Worm (Caenorhabditis elegans) whole organism, L3 larva: Measurements from ENCODE around the gene srw-57.
A peak's percentile ranks its signal among the peaks of the same experiment; 100 is the strongest.

Experiments used
- R02D3.7 ChIP-seq: fragments of 150-350 bp; optimal IDR thresholded peaks from 2 replicates; lab custom pipeline; 2014; ENCODE audit warnings: missing biosample characterization, missing genetic modification characterization
- ZK546.5 ChIP-seq: sonication (generic microtip); optimal IDR thresholded peaks from 2 replicates; lab custom pipeline; 2017; ENCODE audit warnings: missing biosample characterization, missing genetic modification characterization
- aly-2 ChIP-seq: fragments of 150-350 bp; optimal IDR thresholded peaks from 2 replicates; lab custom pipeline; 2014; ENCODE audit warnings: missing biosample characterization, missing genetic modification characterization
- ama-1 ChIP-seq: fragments of 150-350 bp; optimal IDR thresholded peaks from 2 replicates; lab custom pipeline; 2018
- ceh-16 ChIP-seq: sonication (generic microtip); optimal IDR thresholded peaks from 2 replicates; lab custom pipeline; 2017; ENCODE audit warnings: missing biosample characterization, missing genetic modification characterization
- ceh-28 ChIP-seq: fragments of 150-350 bp; optimal IDR thresholded peaks from 2 replicates; lab custom pipeline; 2014; ENCODE audit warnings: missing biosample characterization, missing genetic modification reagents, missing genetic modification characterization
- ceh-82 ChIP-seq: fragments of 150-350 bp; optimal IDR thresholded peaks from 2 replicates; lab custom pipeline; 2014; ENCODE audit warnings: missing biosample characterization, missing genetic modification characterization
- ceh-9 ChIP-seq: sonication (generic microtip); optimal IDR thresholded peaks from 2 replicates; lab custom pipeline; 2018; ENCODE audit warnings: missing biosample characterization, missing genetic modification characterization
- daf-12 ChIP-seq: fragments of 150-350 bp; optimal IDR thresholded peaks from 2 replicates; lab custom pipeline; 2014; ENCODE audit warnings: missing biosample characterization, missing genetic modification reagents, missing genetic modification characterization
- egl-27 ChIP-seq: sonication (generic microtip); optimal IDR thresholded peaks from 4 replicates; lab custom pipeline; 2017; ENCODE audit warnings: missing biosample characterization, missing genetic modification reagents, missing genetic modification characterization
- egl-5 ChIP-seq: fragments of 150-350 bp; optimal IDR thresholded peaks from 2 replicates; lab custom pipeline; 2017; ENCODE audit warnings: missing biosample characterization, missing genetic modification reagents, missing genetic modification characterization, inconsistent platforms
- elt-1 ChIP-seq: fragments of 150-350 bp; optimal IDR thresholded peaks from 2 replicates; lab custom pipeline; 2014; ENCODE audit warnings: missing biosample characterization, missing genetic modification characterization
- elt-2 ChIP-seq: sonication (generic microtip); optimal IDR thresholded peaks from 2 replicates; lab custom pipeline; 2016; ENCODE audit warnings: missing genetic modification reagents, mild to moderate bottlenecking, missing genetic modification characterization, missing compliant biosample characterization
- elt-3 ChIP-seq, 3 experiments: fragments of 150-350 bp in 1 of 3; sonication (generic microtip) in 2 of 3; optimal IDR thresholded peaks; 2 replicates in 2 of 3; 4 replicates in 1 of 3; lab custom pipeline; 2014 to 2017; ENCODE audit warnings: missing biosample characterization in 3 of 3, missing genetic modification characterization in 3 of 3
- eor-1 ChIP-seq, 2 experiments: fragments of 150-350 bp; optimal IDR thresholded peaks; 2 replicates each; lab custom pipeline; 2014 to 2018; ENCODE audit warnings: missing biosample characterization in 2 of 2, missing genetic modification characterization in 2 of 2
- fkh-10 ChIP-seq: sonication (generic microtip); optimal IDR thresholded peaks from 2 replicates; lab custom pipeline; 2017; ENCODE audit warnings: missing biosample characterization, missing genetic modification reagents, missing genetic modification characterization
- fkh-2 ChIP-seq: fragments of 150-350 bp; optimal IDR thresholded peaks from 2 replicates; lab custom pipeline; 2014; ENCODE audit warnings: missing biosample characterization, missing genetic modification reagents, missing genetic modification characterization
- fos-1 ChIP-seq: fragments of 150-350 bp; optimal IDR thresholded peaks from 2 replicates; lab custom pipeline; 2014; ENCODE audit warnings: missing biosample characterization, missing genetic modification characterization
- jun-1 ChIP-seq: fragments of 150-350 bp; optimal IDR thresholded peaks from 2 replicates; lab custom pipeline; 2014; ENCODE audit warnings: missing biosample characterization, missing genetic modification reagents, missing genetic modification characterization
- lin-15B ChIP-seq: fragments of 150-350 bp; optimal IDR thresholded peaks from 2 replicates; lab custom pipeline; 2014; ENCODE audit warnings: missing biosample characterization, missing genetic modification characterization
- lin-39 ChIP-seq: fragments of 150-350 bp; optimal IDR thresholded peaks from 2 replicates; lab custom pipeline; 2018; ENCODE audit warnings: missing biosample characterization, missing genetic modification reagents, missing genetic modification characterization
- lsy-12 ChIP-seq: sonication (generic microtip); optimal IDR thresholded peaks from 2 replicates; lab custom pipeline; 2016; ENCODE audit warnings: mild to moderate bottlenecking, missing genetic modification characterization, missing compliant biosample characterization
- mdl-1 ChIP-seq: fragments of 150-350 bp; optimal IDR thresholded peaks from 2 replicates; lab custom pipeline; 2014; ENCODE audit warnings: missing biosample characterization, missing genetic modification characterization
- mml-1 ChIP-seq: fragments of 150-350 bp; sonication (generic microtip); optimal IDR thresholded peaks from 3 replicates; lab custom pipeline; 2014; ENCODE audit warnings: missing biosample characterization, missing genetic modification characterization
- nfya-1 ChIP-seq: sonication (generic microtip); optimal IDR thresholded peaks from 2 replicates; lab custom pipeline; 2017; ENCODE audit warnings: missing genetic modification characterization, mild to moderate bottlenecking, missing compliant biosample characterization, antibody characterized with exemption, moderate library complexity; ENCODE audit not compliant: insufficient read depth
- nhr-11 ChIP-seq: fragments of 150-350 bp; optimal IDR thresholded peaks from 2 replicates; lab custom pipeline; 2014; ENCODE audit warnings: missing biosample characterization, missing genetic modification characterization
- nhr-12 ChIP-seq: fragments of 150-350 bp; optimal IDR thresholded peaks from 2 replicates; lab custom pipeline; 2014; ENCODE audit warnings: missing biosample characterization, missing genetic modification characterization
- nhr-23 ChIP-seq: fragments of 150-350 bp; optimal IDR thresholded peaks from 2 replicates; lab custom pipeline; 2014; ENCODE audit warnings: missing biosample characterization, missing genetic modification reagents, missing genetic modification characterization
- nhr-237 ChIP-seq: fragments of 150-350 bp; optimal IDR thresholded peaks from 2 replicates; lab custom pipeline; 2014; ENCODE audit warnings: missing biosample characterization, missing genetic modification characterization
- nhr-25 ChIP-seq: sonication (generic microtip); optimal IDR thresholded peaks from 2 replicates; lab custom pipeline; 2017; ENCODE audit warnings: missing biosample characterization, missing genetic modification characterization
- nhr-28 ChIP-seq: fragments of 150-350 bp; optimal IDR thresholded peaks from 2 replicates; lab custom pipeline; 2014; ENCODE audit warnings: missing biosample characterization, missing genetic modification characterization
- nhr-43 ChIP-seq: sonication (generic microtip); optimal IDR thresholded peaks from 2 replicates; lab custom pipeline; 2016; ENCODE audit warnings: mild to moderate bottlenecking, missing genetic modification characterization, missing compliant biosample characterization; ENCODE audit not compliant: poor library complexity, severe bottlenecking
- nhr-67 ChIP-seq: fragments of 150-350 bp; optimal IDR thresholded peaks from 2 replicates; lab custom pipeline; 2014; ENCODE audit warnings: missing biosample characterization, missing genetic modification characterization
- nhr-76 ChIP-seq: fragments of 150-350 bp; sonication (generic microtip); optimal IDR thresholded peaks from 5 replicates; lab custom pipeline; 2014; ENCODE audit warnings: missing biosample characterization, missing genetic modification characterization
- nhr-77 ChIP-seq: fragments of 150-350 bp; optimal IDR thresholded peaks from 2 replicates; lab custom pipeline; 2014; ENCODE audit warnings: missing biosample characterization, missing genetic modification characterization
- pha-4 ChIP-seq: fragments of 150-350 bp; optimal IDR thresholded peaks from 2 replicates; lab custom pipeline; 2014; ENCODE audit warnings: missing biosample characterization, missing genetic modification reagents, missing genetic modification characterization
- pqm-1 ChIP-seq: fragments of 150-350 bp; optimal IDR thresholded peaks from 2 replicates; lab custom pipeline; 2017; ENCODE audit warnings: missing biosample characterization, missing genetic modification characterization, inconsistent platforms
- sea-2 ChIP-seq: fragments of 150-350 bp; sonication (generic microtip); optimal IDR thresholded peaks from 4 replicates; lab custom pipeline; 2014; ENCODE audit warnings: missing biosample characterization, missing genetic modification reagents, missing genetic modification characterization
- skn-1 ChIP-seq: fragments of 150-350 bp; optimal IDR thresholded peaks from 2 replicates; lab custom pipeline; 2014; ENCODE audit warnings: missing biosample characterization, missing genetic modification characterization
- snpc-4 ChIP-seq: fragments of 150-350 bp; optimal IDR thresholded peaks from 2 replicates; lab custom pipeline; 2014; ENCODE audit warnings: missing biosample characterization, missing genetic modification characterization
- tbx-2 ChIP-seq: sonication (generic microtip); optimal IDR thresholded peaks from 2 replicates; lab custom pipeline; 2016; ENCODE audit warnings: mild to moderate bottlenecking, missing genetic modification characterization, missing compliant biosample characterization
- unc-39 ChIP-seq: sonication (generic microtip); optimal IDR thresholded peaks from 4 replicates; lab custom pipeline; 2017; ENCODE audit warnings: missing biosample characterization, missing genetic modification characterization
- unc-62 ChIP-seq: fragments of 150-350 bp; sonication (generic microtip); optimal IDR thresholded peaks from 4 replicates; lab custom pipeline; 2014; ENCODE audit warnings: missing biosample characterization, missing genetic modification reagents, missing genetic modification characterization
- zag-1 ChIP-seq: fragments of 150-350 bp; optimal IDR thresholded peaks from 2 replicates; lab custom pipeline; 2014; ENCODE audit warnings: missing biosample characterization, missing genetic modification characterization
- ztf-11 ChIP-seq: fragments of 150-350 bp; optimal IDR thresholded peaks from 2 replicates; lab custom pipeline; 2014; ENCODE audit warnings: missing biosample characterization, missing genetic modification characterization
- ztf-4 ChIP-seq: fragments of 150-350 bp; optimal IDR thresholded peaks from 2 replicates; lab custom pipeline; 2014; ENCODE audit warnings: missing biosample characterization, missing genetic modification characterization

Gene srw-57

ce11 chrV:15954932-15955331 is at the start of gene srw-57:
Gene srw-57, minus strand, starts transcription at chrV:15955032.
- TF ChIP-seq tbx-2 (tag; lab: Kevin White, UChicago) (no peak), unc-62 (GFP tag; lab: Kevin White, UChicago) (no peak), zag-1 (tag; lab: Kevin White, UChicago) (no peak), lsy-12 (tag; lab: Kevin White, UChicago) (no peak), nhr-77 (tag; lab: Kevin White, UChicago) (no peak), ztf-4 (no peak), nhr-25 (no peak), fos-1 (tag; lab: Kevin White, UChicago) (no peak), jun-1 (no peak), nhr-237 (no peak), nhr-76 (no peak), eor-1 (tag; optimal IDR thresholded peaks at IDR 0.05; lab: Kevin White, UChicago) (no peak), R02D3.7 (no peak), nhr-11 (no peak), ceh-82 (no peak), daf-12 (tag; lab: Kevin White, UChicago) (no peak)

DNA sequence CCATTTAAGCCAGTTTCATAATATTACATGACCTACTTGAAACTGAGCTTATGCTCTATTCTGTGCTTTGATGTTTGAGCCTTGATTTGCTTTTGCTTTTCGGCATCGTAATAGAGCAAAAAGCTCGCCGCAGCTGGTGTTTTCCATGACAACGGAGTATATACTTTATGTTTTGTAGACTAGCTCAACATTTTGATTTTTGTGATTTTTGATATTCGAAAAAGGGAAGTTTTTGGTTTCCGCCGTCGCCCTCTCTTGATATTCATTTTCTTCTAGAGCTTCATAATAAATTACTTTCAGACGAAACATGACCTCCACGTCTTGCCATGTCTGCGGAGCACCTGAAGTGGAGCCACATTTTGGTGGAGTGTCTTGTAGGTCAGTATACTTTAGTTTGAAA is 47.5 kb upstream of the srw-57 start, which contains the start of gene nhr-63:
Gene nhr-63 (plus strand): TSS at position 301 of the 400 bp plus-strand sequence.
- TF ChIP-seq lin-15B = no peak
- no peak for TF ChIP-seq nhr-11
- TF ChIP-seq eor-1 (tag; optimal IDR thresholded peaks at IDR 0.05; lab: Kevin White, UChicago) = no peak
- no peak for TF ChIP-seq tbx-2 (tag; lab: Kevin White, UChicago)
- TF ChIP-seq mdl-1 (tag; lab: Kevin White, UChicago) = no peak
- no peak for TF ChIP-seq zag-1 (tag; lab: Kevin White, UChicago)
- TF ChIP-seq ceh-16 (tag; lab: Kevin White, UChicago) = no peak
- no peak for TF ChIP-seq elt-3 (tag; optimal IDR thresholded peaks at IDR 0.05; lab: Kevin White, UChicago)
- no peak for TF ChIP-seq egl-27
- TF ChIP-seq ztf-4 = no peak
- TF ChIP-seq jun-1 = no peak
- no peak for TF ChIP-seq lin-39
- no peak for TF ChIP-seq ztf-11 (tag; lab: Kevin White, UChicago)
- no peak for TF ChIP-seq fos-1 (tag; lab: Kevin White, UChicago)

DNA sequence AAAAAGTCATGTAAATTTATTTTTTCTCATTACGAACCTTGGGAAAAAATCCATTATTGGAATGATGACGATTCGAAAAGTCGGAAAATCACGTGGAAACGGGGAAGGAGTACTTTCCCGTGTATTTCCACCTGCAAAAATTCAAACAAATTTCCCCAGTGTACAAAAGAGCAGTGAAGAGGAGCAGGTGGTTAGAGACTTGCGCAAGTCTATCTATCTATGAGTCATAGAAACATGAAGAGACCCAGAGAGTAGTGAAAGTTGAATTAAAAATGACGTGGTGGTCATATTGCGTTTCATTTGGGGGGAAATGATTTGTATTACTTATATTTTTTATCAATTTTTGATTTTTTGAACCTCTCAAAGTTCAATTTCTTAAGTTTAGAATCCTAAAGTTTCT is 45.6 kb upstream of the srw-57 start, which contains the start of gene nhr-50:
Gene nhr-50 (minus strand): TSS at position 199 of the 400 bp plus-strand sequence.
- TF ChIP-seq unc-39 = no peak
- no peak for TF ChIP-seq ZK546.5 (tag; lab: Kevin White, UChicago)
- TF ChIP-seq eor-1 (tag; optimal IDR thresholded peaks at IDR 0.05; lab: Kevin White, UChicago) = no peak
- TF ChIP-seq ama-1 (lab: Kevin White, UChicago) = no peak
- no peak for TF ChIP-seq R02D3.7
- no peak for TF ChIP-seq nfya-1 (tag; lab: Kevin White, UChicago)
- TF ChIP-seq egl-5 (tag; lab: Kevin White, UChicago) = no peak
- TF ChIP-seq nhr-77 (tag; lab: Kevin White, UChicago) = no peak
- TF ChIP-seq nhr-28 (tag; lab: Kevin White, UChicago) = no peak
- no peak for TF ChIP-seq sea-2 (GFP tag; lab: Kevin White, UChicago)
- TF ChIP-seq nhr-25 = peak; percentile 12
- no peak for TF ChIP-seq nhr-43 (tag; lab: Kevin White, UChicago)
- no peak for TF ChIP-seq tbx-2 (tag; lab: Kevin White, UChicago)
- no peak for TF ChIP-seq ceh-16 (tag; lab: Kevin White, UChicago)
- peak; percentile 69 for TF ChIP-seq fos-1 (tag; lab: Kevin White, UChicago)
- peak; percentile 13 for TF ChIP-seq skn-1 (tag; lab: Kevin White, UChicago)
- TF ChIP-seq elt-1 (tag; lab: Kevin White, UChicago) = no peak
- TF ChIP-seq nhr-23 (tag; lab: Kevin White, UChicago) = peak; percentile 55
- no peak for TF ChIP-seq egl-27
- no peak for TF ChIP-seq nhr-237
- TF ChIP-seq jun-1 = peak; percentile 92
- TF ChIP-seq nhr-67 = no peak
- TF ChIP-seq nhr-11 = no peak
- TF ChIP-seq daf-12 (tag; lab: Kevin White, UChicago) = no peak
- no peak for TF ChIP-seq zag-1 (tag; lab: Kevin White, UChicago)
- no peak for TF ChIP-seq elt-3 (tag; optimal IDR thresholded peaks at IDR 0.05; lab: Kevin White, UChicago)
- no peak for TF ChIP-seq lsy-12 (tag; lab: Kevin White, UChicago)
- TF ChIP-seq lin-15B = no peak
- TF ChIP-seq aly-2 (tag; lab: Kevin White, UChicago) = no peak
- no peak for TF ChIP-seq fkh-10 (GFP tag; lab: Kevin White, UChicago)
- TF ChIP-seq ceh-28 (tag; lab: Kevin White, UChicago) = no peak
- no peak for TF ChIP-seq unc-62 (GFP tag; lab: Kevin White, UChicago)
- TF ChIP-seq nhr-76 = no peak
- TF ChIP-seq pha-4 (tag; lab: Kevin White, UChicago) = peak; percentile 93
- no peak for TF ChIP-seq lin-39
- TF ChIP-seq pqm-1 = peak; percentile 84
- no peak for TF ChIP-seq ceh-9 (tag; lab: Kevin White, UChicago)
- no peak for TF ChIP-seq snpc-4 (tag; lab: Kevin White, UChicago)
- TF ChIP-seq elt-2 = peak; percentile 80
- TF ChIP-seq nhr-12 (tag; lab: Kevin White, UChicago) = no peak
- no peak for TF ChIP-seq fkh-2
- no peak for TF ChIP-seq ztf-4
- TF ChIP-seq mdl-1 (tag; lab: Kevin White, UChicago) = peak; percentile 13
- TF ChIP-seq mml-1 (tag; lab: Kevin White, UChicago) = no peak
